Fruit fly (Drosophila melanogaster) whole organism, pupa: Measurements from ENCODE around the gene Syx1A.
A peak's percentile ranks its signal among the peaks of the same experiment; 100 is the strongest.

ENCODE experiments used
- CG10348 ChIP-seq: fragments of 200-800 bp; sonication (Bioruptor generic); IDR thresholded peaks from 2 replicates; pipeline ENCODE4 v1.3.6; 2022; ENCODE audit warnings: missing biosample characterization, missing genetic modification characterization
- CG12605 ChIP-seq: fragments of 200-800 bp; sonication (Bioruptor generic); IDR thresholded peaks from 2 replicates; pipeline ENCODE4 v1.3.6; 2022; ENCODE audit warnings: missing biosample characterization, missing genetic modification characterization
- CG13204 ChIP-seq: fragments of 200-800 bp; sonication (Bioruptor generic); optimal IDR thresholded peaks from 2 replicates; lab custom pipeline; 2018; ENCODE audit warnings: missing biosample characterization, mild to moderate bottlenecking, missing genetic modification characterization, moderate library complexity
- CG14655 ChIP-seq: fragments of 200-800 bp; sonication (Bioruptor generic); optimal IDR thresholded peaks from 3 replicates; lab custom pipeline; 2017; ENCODE audit warnings: mild to moderate bottlenecking, missing biosample characterization, missing genetic modification reagents, missing genetic modification characterization
- CG15710 ChIP-seq: fragments of 200-800 bp; sonication (Bioruptor generic); optimal IDR thresholded peaks from 2 replicates; lab custom pipeline; 2018; ENCODE audit warnings: missing biosample characterization, mild to moderate bottlenecking, missing genetic modification characterization, moderate library complexity
- CG17806 ChIP-seq: fragments of 200-800 bp; sonication (Bioruptor generic); optimal IDR thresholded peaks from 2 replicates; lab custom pipeline; 2018; ENCODE audit warnings: missing biosample characterization, mild to moderate bottlenecking, missing genetic modification characterization, moderate library complexity
- CG32121 ChIP-seq: fragments of 200-800 bp; sonication (Bioruptor generic); IDR thresholded peaks from 2 replicates; pipeline ENCODE4 v1.3.6; 2022; ENCODE audit warnings: missing biosample characterization, missing genetic modification characterization
- CG34367 ChIP-seq: fragments of 200-800 bp; sonication (Bioruptor generic); optimal IDR thresholded peaks from 2 replicates; lab custom pipeline; 2018; ENCODE audit warnings: missing biosample characterization, mild to moderate bottlenecking, missing genetic modification characterization
- CG4496 ChIP-seq: fragments of 200-800 bp; sonication (Bioruptor generic); IDR thresholded peaks from 3 replicates; pipeline ENCODE4 v1.3.6; 2022; ENCODE audit warnings: missing biosample characterization, missing genetic modification characterization
- CG8159 ChIP-seq: fragments of 200-800 bp; sonication (Bioruptor generic); optimal IDR thresholded peaks from 3 replicates; lab custom pipeline; 2018; ENCODE audit warnings: missing biosample characterization, mild to moderate bottlenecking, missing genetic modification characterization, moderate library complexity
- CG8301 ChIP-seq: fragments of 200-800 bp; sonication (Bioruptor generic); optimal IDR thresholded peaks from 2 replicates; lab custom pipeline; 2018; ENCODE audit warnings: missing biosample characterization, mild to moderate bottlenecking, missing genetic modification characterization
- CG9948 ChIP-seq: fragments of 200-800 bp; sonication (Bioruptor generic); optimal IDR thresholded peaks from 2 replicates; lab custom pipeline; 2018; ENCODE audit warnings: missing biosample characterization, mild to moderate bottlenecking, missing genetic modification characterization, moderate library complexity
- D1 ChIP-seq: fragments of 200-800 bp; sonication (Bioruptor generic); optimal IDR thresholded peaks from 2 replicates; lab custom pipeline; 2018; ENCODE audit warnings: missing biosample characterization, mild to moderate bottlenecking, missing genetic modification characterization, moderate library complexity
- EcR ChIP-seq: fragments of 200-800 bp; sonication (Bioruptor generic); optimal IDR thresholded peaks from 3 replicates; lab custom pipeline; 2019; ENCODE audit warnings: missing biosample characterization, missing genetic modification characterization, mild to moderate bottlenecking, moderate library complexity, missing genetic modification reagents
- Ets98B ChIP-seq: fragments of 200-800 bp; sonication (Bioruptor generic); IDR thresholded peaks from 2 replicates; pipeline ENCODE4 v1.3.6; 2022; ENCODE audit warnings: missing biosample characterization, missing genetic modification characterization
- Pif1A ChIP-seq: fragments of 200-800 bp; sonication (Bioruptor generic); optimal IDR thresholded peaks from 3 replicates; lab custom pipeline; 2016; ENCODE audit warnings: missing biosample characterization, missing genetic modification characterization
- Pif1B ChIP-seq: fragments of 200-800 bp; sonication (Bioruptor generic); optimal IDR thresholded peaks from 3 replicates; lab custom pipeline; 2016; ENCODE audit warnings: missing biosample characterization, missing genetic modification characterization
- Snoo ChIP-seq: fragments of 200-800 bp; sonication (Bioruptor generic); optimal IDR thresholded peaks from 3 replicates; lab custom pipeline; 2017; ENCODE audit warnings: missing biosample characterization, mild to moderate bottlenecking, missing genetic modification characterization, inconsistent platforms
- fd96Ca ChIP-seq: fragments of 200-800 bp; sonication (Bioruptor generic); IDR thresholded peaks from 3 replicates; pipeline ENCODE4 v1.3.6; 2022; ENCODE audit warnings: missing biosample characterization, missing genetic modification characterization
- gl ChIP-seq: fragments of 200-800 bp; sonication (Bioruptor generic); optimal IDR thresholded peaks from 2 replicates; lab custom pipeline; 2018; ENCODE audit warnings: missing biosample characterization, mild to moderate bottlenecking, missing genetic modification characterization
- rn ChIP-seq: fragments of 200-800 bp; sonication (Bioruptor generic); IDR thresholded peaks from 2 replicates; pipeline ENCODE4 v1.3.6; 2022; ENCODE audit warnings: missing biosample characterization, missing genetic modification characterization

Gene Syx1A

dm6 chr3R:24099039-24100026 lies 6.2 kb downstream of the Syx1A start:
- TF ChIP-seq CG4496: peak; percentile 75
- TF ChIP-seq fd96Ca (GFP tag; lab: Robert Waterston, UW): peak; percentile 85
- peak; percentile 28 for TF ChIP-seq gl (tag; lab: Kevin White, UChicago)
- no peak for TF ChIP-seq CG13204 (GFP tag; lab: Kevin White, UChicago)
- peak; percentile 62 for TF ChIP-seq CG15710
- 0 out of 2 replicates have a peak, but pooled peaks have one; percentile 41 for TF ChIP-seq rn (GFP tag; lab: Robert Waterston, UW)
- peak; percentile 74 for TF ChIP-seq CG14655 (GFP tag; lab: Kevin White, UChicago)
- peak; percentile 58 for TF ChIP-seq CG8159
- peak; percentile 47 for TF ChIP-seq EcR (GFP tag; lab: Kevin White, UChicago)
- peak; percentile 48 for TF ChIP-seq CG34367 (tag; lab: Kevin White, UChicago)
- no peak for TF ChIP-seq CG10348
- peak; percentile 81 for TF ChIP-seq Ets98B (GFP tag; lab: Robert Waterston, UW)
- peak; percentile 70 for TF ChIP-seq CG8301
- TF ChIP-seq CG17806 (tag; lab: Kevin White, UChicago): peak; percentile 55
- peak; percentile 38 for TF ChIP-seq Snoo
- TF ChIP-seq CG32121: peak; percentile 79; the same call in 1 of the 2 replicates
- TF ChIP-seq CG12605 (GFP tag; lab: Robert Waterston, UW): peak; percentile 76
- peak; percentile 58 for TF ChIP-seq Pif1B
- peak; percentile 76 for TF ChIP-seq Pif1A
- peak; percentile 59 for TF ChIP-seq CG9948
- TF ChIP-seq D1: no peak

dm6 chr3R:24093430-24093829 lies 12.1 kb downstream of the Syx1A start:
- TF ChIP-seq Pif1A (no peak), CG15710 (no peak), gl (tag; lab: Kevin White, UChicago) (no peak), CG13204 (GFP tag; lab: Kevin White, UChicago) (no peak), CG10348 (no peak), CG9948 (no peak), D1 (no peak), CG34367 (tag; lab: Kevin White, UChicago) (no peak)
- TF ChIP-seq, all 21 proteins: peak for 0

dm6 chr3R:24092590-24093151 lies 12.9 kb downstream of the Syx1A start:
- TF ChIP-seq gl (tag; lab: Kevin White, UChicago) (no peak), CG17806 (tag; lab: Kevin White, UChicago) (no peak), fd96Ca (GFP tag; lab: Robert Waterston, UW) (0 out of 3 replicates have a peak, but pooled peaks have one; percentile 13)
- TF ChIP-seq, all 21 proteins: peak for 1

dm6 chr3R:24091653-24092052 lies 13.9 kb downstream of the Syx1A start:
- TF ChIP-seq CG13204 (GFP tag; lab: Kevin White, UChicago) (no peak), D1 (no peak), CG8301 (no peak), CG4496 (peak; percentile 13; the same call in 1 of the 3 replicates)

- TF ChIP-seq Snoo (no peak), CG32121 (no peak), rn (GFP tag; lab: Robert Waterston, UW) (no peak), CG14655 (GFP tag; lab: Kevin White, UChicago) (no peak), CG13204 (GFP tag; lab: Kevin White, UChicago) (no peak), CG15710 (no peak), CG8159 (no peak)
- TF ChIP-seq, all 21 proteins: peak for 0
Measured at dm6 chr3R:24090143-24090542, 15.4 kb downstream of the Syx1A start.

- TF ChIP-seq CG8159 (no peak), Snoo (no peak), CG12605 (GFP tag; lab: Robert Waterston, UW) (no peak)
Measured at dm6 chr3R:24084975-24085374, 20.6 kb downstream of the Syx1A start.

- TF ChIP-seq Snoo (no peak), CG32121 (no peak)
Measured at dm6 chr3R:24079613-24080012, 25.9 kb downstream of the Syx1A start.

dm6 chr3R:24079110-24079509 lies 26.5 kb downstream of the Syx1A start:
- TF ChIP-seq CG12605 (GFP tag; lab: Robert Waterston, UW) (peak; percentile 31; the same call in 1 of the 2 replicates), CG34367 (tag; lab: Kevin White, UChicago) (peak; percentile 11), CG4496 (peak; percentile 56; the same call in 1 of the 3 replicates), EcR (GFP tag; lab: Kevin White, UChicago) (no peak), Pif1A (peak; percentile 22), CG8159 (peak; percentile 13), CG14655 (GFP tag; lab: Kevin White, UChicago) (peak; percentile 4), CG8301 (peak; percentile 23), gl (tag; lab: Kevin White, UChicago) (no peak)
